Worm (Caenorhabditis elegans): Measurements from ENCODE around the gene F18A11.5.
A peak's percentile ranks its signal among the peaks of the same experiment; 100 is the strongest.

Gene F18A11.5

DNA sequence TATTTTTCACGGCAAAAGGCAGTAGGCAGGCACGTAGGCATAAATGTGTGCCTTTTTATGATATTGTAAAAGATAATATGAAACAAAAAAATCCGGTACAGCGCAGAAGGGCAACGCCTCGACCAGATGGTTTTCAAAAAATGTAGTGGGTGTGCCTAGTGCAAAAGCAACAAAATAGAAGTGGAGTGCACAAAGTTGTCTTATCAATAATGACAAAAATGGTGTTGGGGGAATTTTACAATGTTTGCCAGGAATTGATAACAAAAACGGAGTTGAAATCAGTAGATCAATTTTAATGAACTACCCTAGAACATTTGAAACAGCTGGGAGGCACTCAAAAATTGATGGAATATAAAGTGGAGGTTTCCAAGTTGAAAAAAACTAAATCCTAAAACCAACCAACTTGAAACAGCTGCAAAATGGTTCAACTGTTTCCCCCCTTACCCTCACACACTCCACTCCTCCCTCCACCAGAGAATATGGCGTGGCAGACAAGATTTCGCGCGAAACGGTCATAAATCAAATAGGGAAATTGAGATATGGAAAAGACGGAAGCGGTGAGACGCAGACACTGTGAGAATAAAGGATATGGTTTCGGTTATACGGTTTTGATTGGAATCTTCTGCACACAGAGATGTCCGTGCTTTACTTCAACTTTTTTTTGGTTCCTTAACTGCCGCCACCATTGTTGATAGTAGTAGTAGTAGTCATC lies 9.8 kb downstream of the F18A11.5 start (continued):
- TF ChIP-seq lir-3 (tag; optimal IDR thresholded peaks at IDR 0.05; ENCODE audit: poor library complexity) (no peak), swsn-7 (tag; optimal IDR thresholded peaks at IDR 0.05) (no peak), unc-130 (tag; optimal IDR thresholded peaks at IDR 0.05) (no peak), lin-13 (GFP tag; optimal IDR thresholded peaks at IDR 0.05) (peak; percentile 1), nhr-90 (tag; optimal IDR thresholded peaks at IDR 0.05; ENCODE audit: poor library complexity) (no peak), elt-2 (tag; optimal IDR thresholded peaks at IDR 0.05) (peak; percentile 42), nhr-85 (tag) (peak; percentile 89), nhr-20 (tag; optimal IDR thresholded peaks at IDR 0.05) (peak; percentile 28), nhr-76 (tag; optimal IDR thresholded peaks at IDR 0.05) (no peak), isw-1 (GFP tag; IDR thresholded peaks at IDR 0.05) (no peak), lin-39 (tag; optimal IDR thresholded peaks at IDR 0.05) (no peak), elt-3 (tag; optimal IDR thresholded peaks at IDR 0.05) (peak in 5 of 6 experiments; percentile 23 to 79 (median 42)), hpl-2 (GFP tag; optimal IDR thresholded peaks at IDR 0.05) (no peak), unc-86 (tag; optimal IDR thresholded peaks at IDR 0.05) (no peak), blmp-1 (tag; optimal IDR thresholded peaks at IDR 0.05) (peak; percentile 88), skn-1 (tag; optimal IDR thresholded peaks at IDR 0.05) (no peak), zag-1 (tag; optimal IDR thresholded peaks at IDR 0.05) (no peak), irx-1 (tag; optimal IDR thresholded peaks at IDR 0.05) (no peak), nhr-237 (tag; optimal IDR thresholded peaks at IDR 0.05) (no peak), pqm-1 (tag; optimal IDR thresholded peaks at IDR 0.05) (no peak), egl-27 (tag; optimal IDR thresholded peaks at IDR 0.05) (no peak), egl-13 (tag; optimal IDR thresholded peaks at IDR 0.05) (no peak), ceh-63 (GFP tag; optimal IDR thresholded peaks at IDR 0.05) (no peak), mef-2 (tag; optimal IDR thresholded peaks at IDR 0.05) (no peak), jun-1 (tag; optimal IDR thresholded peaks at IDR 0.05) (no peak)

DNA sequence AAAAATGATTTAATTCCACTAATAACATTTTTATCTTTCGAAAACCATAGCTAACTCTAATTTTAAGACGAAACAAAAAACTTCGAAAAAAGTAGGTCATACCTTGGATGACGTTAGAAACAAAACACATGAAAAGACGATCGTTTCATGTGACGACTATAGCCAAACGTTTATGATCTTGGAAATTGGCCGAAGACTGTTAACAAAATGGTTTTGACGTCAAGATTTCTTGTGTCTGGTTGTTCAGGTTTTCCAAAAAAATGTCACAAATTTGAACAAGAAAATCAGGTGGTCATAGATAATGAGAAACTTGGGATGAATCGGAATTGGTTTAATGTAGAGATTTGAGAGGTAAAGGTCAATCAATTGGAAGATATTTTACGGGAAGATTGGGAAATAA lies 10.8 kb downstream of the F18A11.5 start:
- TF ChIP-seq xbp-1 (tag; optimal IDR thresholded peaks at IDR 0.05): no peak
- TF ChIP-seq mdl-1 (tag; optimal IDR thresholded peaks at IDR 0.05): peak in 1 of 2 experiments; percentile 3
- no peak for TF ChIP-seq C16A3.4 (tag; optimal IDR thresholded peaks at IDR 0.05)
- TF ChIP-seq elt-3 (tag; optimal IDR thresholded peaks at IDR 0.05): peak in 1 of 6 experiments; percentile 48
- peak; percentile 52 for TF ChIP-seq blmp-1 (tag; optimal IDR thresholded peaks at IDR 0.05)
- peak; percentile 27 for TF ChIP-seq nhr-20 (tag; optimal IDR thresholded peaks at IDR 0.05)
- no peak for TF ChIP-seq efl-1 (optimal IDR thresholded peaks at IDR 0.05)
- TF ChIP-seq efl-1 (GFP tag; optimal IDR thresholded peaks at IDR 0.05 in 1 of 2): peak in 1 of 2 experiments; percentile 94
- TF ChIP-seq nhr-85 (tag): peak; percentile 66

DNA sequence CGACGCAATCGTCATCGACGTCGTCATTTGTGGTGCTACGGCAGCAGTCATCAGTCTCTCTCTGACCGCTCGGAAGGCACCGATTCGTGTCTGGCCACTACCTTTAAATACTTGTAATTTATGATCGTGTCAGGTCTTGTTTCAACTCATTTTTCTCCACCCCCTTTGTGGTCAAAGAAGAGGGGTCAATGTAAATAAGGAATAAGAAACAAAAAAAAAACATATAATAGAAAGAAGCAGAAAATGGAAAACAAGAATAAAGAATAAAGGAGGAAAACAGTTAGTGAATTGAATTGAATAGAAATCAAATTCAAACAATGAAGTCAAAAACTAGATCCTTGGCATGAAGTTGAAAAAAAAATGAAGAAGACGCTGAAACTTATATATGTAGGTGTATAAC lies 13.3 kb downstream of the F18A11.5 start, which contains the start of gene Y38F1A.8:
Y38F1A.8 (minus strand) TSS at position 101 of the 400 bp plus-strand sequence.
- TF ChIP-seq nhr-85 (tag): peak; percentile 26
- no peak for TF ChIP-seq nhr-90 (tag; optimal IDR thresholded peaks at IDR 0.05; ENCODE audit: poor library complexity)

DNA sequence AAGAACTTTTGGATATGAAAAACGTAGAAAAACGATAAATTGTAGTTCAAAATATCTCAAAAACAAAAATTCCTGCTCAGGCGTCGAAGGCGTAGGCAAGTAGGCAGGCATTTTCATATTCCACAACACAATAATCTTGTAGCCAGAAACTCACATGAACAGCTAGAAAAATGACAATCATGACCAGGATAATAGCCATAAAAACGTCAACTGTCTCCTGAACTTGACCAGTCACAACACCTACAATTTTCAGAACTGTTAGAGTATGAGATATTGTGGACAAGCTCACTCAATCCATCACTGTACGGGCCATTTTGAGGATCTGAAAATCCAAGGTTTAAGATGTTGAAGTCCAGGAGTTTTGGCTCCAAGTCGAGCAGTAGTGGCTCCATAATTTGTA lies 16.7 kb downstream of the F18A11.5 start, which contains the start of gene Y38F1A.7:
Y38F1A.7 (minus strand) TSS at position 392 of the 400 bp plus-strand sequence.
- TF ChIP-seq mep-1 (tag; optimal IDR thresholded peaks at IDR 0.05) (no peak), pag-3 (tag; optimal IDR thresholded peaks at IDR 0.05; ENCODE audit: borderline replicate concordance, insufficient read depth) (no peak), nhr-85 (tag) (no peak), aha-1 (tag; optimal IDR thresholded peaks at IDR 0.05) (no peak), lin-14 (GFP tag; optimal IDR thresholded peaks at IDR 0.05) (no peak), ceh-90 (tag; optimal IDR thresholded peaks at IDR 0.05) (no peak), sox-4 (tag; optimal IDR thresholded peaks at IDR 0.05) (no peak), hpl-2 (GFP tag; optimal IDR thresholded peaks at IDR 0.05) (no peak), mab-9 (GFP tag; IDR thresholded peaks at IDR 0.05) (no peak), hlh-17 (GFP tag; optimal IDR thresholded peaks at IDR 0.05; ENCODE audit: borderline replicate concordance) (no peak), lin-35 (GFP tag; optimal IDR thresholded peaks at IDR 0.05) (no peak), hlh-4 (tag; optimal IDR thresholded peaks at IDR 0.05) (no peak), ztf-11 (tag; optimal IDR thresholded peaks at IDR 0.05) (no peak), mef-2 (tag; optimal IDR thresholded peaks at IDR 0.05) (no peak), nhr-28 (tag; optimal IDR thresholded peaks at IDR 0.05) (no peak), elt-2 (tag; optimal IDR thresholded peaks at IDR 0.05) (no peak), ceh-82 (tag; optimal IDR thresholded peaks at IDR 0.05) (no peak)

Data from whole organism, L1 larva.